Worm (Caenorhabditis elegans) whole organism, young adult: ENCODE data around the gene sfrp-1.

Source experiments
- C06A6.2 ChIP-seq: fragments of 200-800 bp; sonication (Bioruptor generic); conservative IDR thresholded peaks from 2 replicates; pipeline ENCODE4 v1.3.6; 2022; ENCODE audit warnings: missing genetic modification characterization, missing compliant biosample characterization
- F57A8.1 ChIP-seq: fragments of 200-800 bp; sonication (Bioruptor generic); optimal IDR thresholded peaks from 2 replicates; lab custom pipeline; 2018; ENCODE audit warnings: mild to moderate bottlenecking, missing genetic modification characterization, moderate library complexity, missing compliant biosample characterization
- athp-1 ChIP-seq: sonication (generic microtip); optimal IDR thresholded peaks from 2 replicates; lab custom pipeline; 2017; ENCODE audit warnings: mild to moderate bottlenecking, missing genetic modification characterization, missing compliant biosample characterization
- cebp-2 ChIP-seq: fragments of 200-800 bp; sonication (Bioruptor generic); IDR thresholded peaks from 2 replicates; pipeline ENCODE4 v1.3.6; 2022; ENCODE audit warnings: missing genetic modification characterization, missing compliant biosample characterization
- lin-26 ChIP-seq: fragments of 200-800 bp; sonication (Bioruptor generic); IDR thresholded peaks from 2 replicates; pipeline ENCODE4 v1.3.6; 2022; ENCODE audit warnings: missing genetic modification reagents, missing genetic modification characterization, missing compliant biosample characterization
- nhr-179 ChIP-seq: sonication (generic microtip); optimal IDR thresholded peaks from 2 replicates; lab custom pipeline; 2016; ENCODE audit warnings: mild to moderate bottlenecking, missing genetic modification characterization, missing compliant biosample characterization
- unc-62 ChIP-seq: fragments of 150-350 bp; optimal IDR thresholded peaks from 2 replicates; lab custom pipeline; 2014; ENCODE audit warnings: missing biosample characterization, missing genetic modification reagents, missing genetic modification characterization

ce11 chrIV:6433424-6433823 lies 31.2 kb upstream of the sfrp-1 start:
- TF ChIP-seq nhr-179 = no peak
- no peak for TF ChIP-seq athp-1
- no peak for TF ChIP-seq unc-62
- no peak for TF ChIP-seq cebp-2
- TF ChIP-seq lin-26 = no peak
- TF ChIP-seq C06A6.2 = no peak
- no peak for TF ChIP-seq F57A8.1 (GFP tag; lab: Kevin White, UChicago)
